Worm (Caenorhabditis elegans): ENCODE measurements around the gene K02A6.4.

The K02A6.4 gene

DNA sequence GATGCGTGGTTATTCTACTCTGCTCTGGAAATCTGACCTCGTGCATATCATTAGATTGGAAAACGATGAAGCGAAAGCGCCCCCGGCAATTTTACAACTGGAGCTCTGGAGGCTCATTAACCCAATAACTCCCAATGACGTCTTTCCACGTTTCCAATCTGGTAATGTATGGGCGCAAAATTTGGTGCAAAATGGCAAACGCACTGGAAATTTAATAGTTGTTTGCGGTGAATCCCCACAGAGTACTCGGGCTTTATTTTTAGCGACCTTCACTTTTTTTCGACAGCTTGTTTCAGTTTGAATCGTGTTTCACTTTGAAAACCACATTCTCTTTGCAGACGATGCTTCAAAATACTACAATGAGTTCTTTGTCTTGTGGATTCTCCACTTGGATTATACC is 44.9 kb downstream of the K02A6.4 start, which contains the start of gene C17H11.1:
Gene C17H11.1 (plus strand): TSS at position 301 of the 400 bp plus-strand sequence.
- TF ChIP-seq klf-2 (GFP tag; conservative IDR thresholded peaks at IDR 0.05) (no peak), cog-1 (tag; optimal IDR thresholded peaks at IDR 0.05) (no peak), ztf-23 (GFP tag; IDR thresholded peaks at IDR 0.05) (no peak)

DNA sequence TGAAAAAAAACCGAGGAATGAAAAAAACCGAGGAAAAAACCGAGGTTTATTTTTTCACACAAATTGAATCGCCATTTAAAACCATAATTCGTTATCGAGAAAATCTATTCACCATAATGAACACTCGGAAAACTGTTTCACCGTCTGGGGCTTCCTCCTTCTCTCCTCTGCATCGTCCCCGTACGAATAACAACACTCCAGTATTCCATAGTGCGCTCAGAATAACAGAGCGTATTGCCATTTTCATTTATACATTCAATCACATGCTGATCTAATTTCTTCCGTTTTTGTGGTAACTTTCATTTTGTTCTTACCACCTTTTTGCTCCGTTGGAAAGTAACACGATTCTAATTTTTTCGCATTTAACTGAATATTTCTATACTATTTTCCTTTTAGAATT is 49.0 kb downstream of the K02A6.4 start, which contains the start of gene C17H11.2:
Gene C17H11.2 (plus strand): TSS at position 397 of the 400 bp plus-strand sequence.
- TF ChIP-seq flt-1 (GFP tag; IDR thresholded peaks at IDR 0.05) (no peak), cog-1 (tag; optimal IDR thresholded peaks at IDR 0.05) (no peak), med-1 (GFP tag; optimal IDR thresholded peaks at IDR 0.05; ENCODE audit: insufficient read depth) (no peak), T22C8.4 (GFP tag; IDR thresholded peaks at IDR 0.05) (no peak), ztf-23 (GFP tag; IDR thresholded peaks at IDR 0.05) (no peak), ztf-29 (GFP tag; IDR thresholded peaks at IDR 0.05) (no peak), klf-2 (GFP tag; conservative IDR thresholded peaks at IDR 0.05) (no peak), ref-1 (GFP tag; conservative IDR thresholded peaks at IDR 0.05) (no peak), tab-1 (GFP tag; IDR thresholded peaks at IDR 0.05) (no peak)
